Worm (Caenorhabditis elegans): ENCODE results near the gene gpx-7.

The gpx-7 gene

DNA sequence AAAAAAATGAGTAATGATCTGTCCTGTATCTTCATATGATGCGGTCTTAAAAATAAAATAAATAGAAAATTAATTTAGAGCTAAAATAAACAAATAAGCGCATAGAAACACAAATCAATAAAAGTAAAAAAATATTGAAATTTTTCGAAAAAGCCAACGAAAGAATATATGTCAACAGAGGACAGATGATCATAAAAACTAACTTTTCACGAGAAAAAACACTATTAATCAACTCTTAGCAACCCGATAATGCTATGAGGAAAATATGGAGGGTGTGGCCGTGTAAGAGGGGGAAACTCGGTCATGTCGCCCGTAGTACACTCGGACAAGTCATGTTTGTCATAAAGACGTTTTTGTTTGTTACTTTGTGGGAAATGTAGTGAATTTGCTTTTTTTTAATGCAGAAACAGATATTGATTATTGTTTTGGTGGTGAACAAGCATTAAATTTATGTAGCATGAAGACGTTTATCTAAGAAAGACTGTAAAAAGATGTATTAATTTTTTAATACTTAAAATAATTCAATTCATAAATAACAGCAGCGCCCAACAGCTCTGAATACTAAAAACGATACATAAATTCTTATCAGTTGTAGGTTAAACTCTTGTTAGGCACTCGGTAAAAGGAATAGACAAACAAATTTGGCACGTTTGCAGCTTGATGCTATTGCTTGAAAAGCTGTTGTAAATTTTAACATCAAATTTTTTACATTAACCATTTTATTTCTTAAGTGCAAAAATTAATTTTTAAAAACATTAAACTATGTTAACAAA is 1.1 kb downstream of the gpx-7 start, which contains the start of gene adm-4:
Gene adm-4 (minus strand): TSS at position 51 of the 773 bp plus-strand sequence.
- TF ChIP-seq lin-39 (tag; optimal IDR thresholded peaks at IDR 0.05), result no peak
- TF ChIP-seq dpl-1 (GFP tag; optimal IDR thresholded peaks at IDR 0.05), result peak; percentile 15
- 0 out of 2 replicates have a peak, but pooled peaks have one; percentile 25 for TF ChIP-seq hmg-1.1 (GFP tag; IDR thresholded peaks at IDR 0.05)
- TF ChIP-seq ceh-20 (GFP tag; IDR thresholded peaks at IDR 0.05), result no peak
- TF ChIP-seq unc-62 (GFP tag; optimal IDR thresholded peaks at IDR 0.05 in 1 of 2), result no peak
- TF ChIP-seq unc-62 (tag; optimal IDR thresholded peaks at IDR 0.05), result no peak
- TF ChIP-seq tag-97 (GFP tag; IDR thresholded peaks at IDR 0.05), result no peak
- TF ChIP-seq nhr-102 (tag; optimal IDR thresholded peaks at IDR 0.05), result peak; percentile 12
- TF ChIP-seq madf-5 (GFP tag; IDR thresholded peaks at IDR 0.05), result no peak
- peak; percentile 36 for TF ChIP-seq mep-1 (tag; optimal IDR thresholded peaks at IDR 0.05)
- no peak for TF ChIP-seq egl-43 (GFP tag; IDR thresholded peaks at IDR 0.05)
- no peak for TF ChIP-seq Y105C5A.15 (GFP tag; IDR thresholded peaks at IDR 0.05)
- no peak for TF ChIP-seq daf-16 (GFP tag; optimal IDR thresholded peaks at IDR 0.05)
- peak; percentile 73 for TF ChIP-seq daf-16 (tag; optimal IDR thresholded peaks at IDR 0.05)
- TF ChIP-seq ztf-11 (tag; optimal IDR thresholded peaks at IDR 0.05), result no peak
- TF ChIP-seq ctbp-1 (GFP tag; IDR thresholded peaks at IDR 0.05), result no peak
- peak; percentile 15 for TF ChIP-seq nhr-28 (tag; optimal IDR thresholded peaks at IDR 0.05)
- peak; percentile 27 for TF ChIP-seq hlh-30 (tag; optimal IDR thresholded peaks at IDR 0.05; ENCODE audit: insufficient read depth)
- TF ChIP-seq php-3 (GFP tag; IDR thresholded peaks at IDR 0.05), result peak; percentile 77
- TF ChIP-seq madf-9 (GFP tag; conservative IDR thresholded peaks at IDR 0.05), result peak; percentile 28; the same call in 1 of the 2 replicates
- no peak for TF ChIP-seq Y5F2A.4 (GFP tag; optimal IDR thresholded peaks at IDR 0.05)
- no peak for TF ChIP-seq lir-3 (tag; optimal IDR thresholded peaks at IDR 0.05)
- TF ChIP-seq mdl-1 (tag; optimal IDR thresholded peaks at IDR 0.05), result no peak
- TF ChIP-seq nhr-77 (tag; optimal IDR thresholded peaks at IDR 0.05), result no peak
- no peak for TF ChIP-seq ceh-82 (tag; optimal IDR thresholded peaks at IDR 0.05)
- TF ChIP-seq ZK546.5 (tag; optimal IDR thresholded peaks at IDR 0.05), result no peak
- TF ChIP-seq skn-1 (tag; optimal IDR thresholded peaks at IDR 0.05), result no peak
- TF ChIP-seq ama-1 (optimal IDR thresholded peaks at IDR 0.05), result no peak
- TF ChIP-seq daf-8 (GFP tag; IDR thresholded peaks at IDR 0.05), result no peak
- no peak for TF ChIP-seq lim-7 (GFP tag; IDR thresholded peaks at IDR 0.05)
- peak; percentile 97 for TF ChIP-seq mes-2 (tag; optimal IDR thresholded peaks at IDR 0.05; ENCODE audit: poor library complexity, severe bottlenecking)
- no peak for TF ChIP-seq T20F7.1 (GFP tag; optimal IDR thresholded peaks at IDR 0.05)
- peak; percentile 15 for TF ChIP-seq duxl-1 (tag; optimal IDR thresholded peaks at IDR 0.05; ENCODE audit: poor library complexity)
- TF ChIP-seq zip-2 (tag; optimal IDR thresholded peaks at IDR 0.05), result no peak
- peak; percentile 27 for TF ChIP-seq aha-1 (tag)
- no peak for TF ChIP-seq nhr-76 (tag; optimal IDR thresholded peaks at IDR 0.05)
- TF ChIP-seq rbr-2 (tag; optimal IDR thresholded peaks at IDR 0.05), result peak; percentile 39
- no peak for TF ChIP-seq tra-1 (GFP tag; IDR thresholded peaks at IDR 0.05)
- no peak for TF ChIP-seq nhr-237 (tag; optimal IDR thresholded peaks at IDR 0.05)
- no peak for TF ChIP-seq gei-8 (GFP tag; optimal IDR thresholded peaks at IDR 0.05)
- TF ChIP-seq hif-1 (tag; optimal IDR thresholded peaks at IDR 0.05), result peak in 1 of 2 experiments; percentile 79
- TF ChIP-seq aly-2 (tag; optimal IDR thresholded peaks at IDR 0.05), result no peak
- peak; percentile 36 for TF ChIP-seq ztf-7 (tag; optimal IDR thresholded peaks at IDR 0.05)
